Worm (Caenorhabditis elegans) whole organism, young adult: ENCODE measurements around the gene F35A5.2.

ENCODE experiments used
- B0019.2 ChIP-seq: fragments of 200-800 bp; sonication (Bioruptor generic); conservative IDR thresholded peaks from 2 replicates; pipeline ENCODE4 v1.3.6; 2022; ENCODE audit warnings: missing genetic modification reagents, missing genetic modification characterization, missing compliant biosample characterization
- B0035.1 ChIP-seq: sonication (generic microtip); optimal IDR thresholded peaks from 2 replicates; lab custom pipeline; 2016; ENCODE audit warnings: missing genetic modification characterization, mild to moderate bottlenecking, missing compliant biosample characterization, missing genotype, missing genetic modification reagents
- B0336.3 ChIP-seq: fragments of 200-800 bp; sonication (Bioruptor generic); IDR thresholded peaks from 2 replicates; pipeline ENCODE4 v1.3.6; 2022; ENCODE audit warnings: missing genetic modification characterization, missing compliant biosample characterization
- D2030.7 ChIP-seq: fragments of 200-800 bp; sonication (Bioruptor generic); IDR thresholded peaks from 2 replicates; pipeline ENCODE4 v1.3.6; 2022; ENCODE audit warnings: missing genetic modification reagents, missing genetic modification characterization, missing compliant biosample characterization
- F39B2.1 ChIP-seq: fragments of 200-800 bp; sonication (Bioruptor generic); IDR thresholded peaks from 2 replicates; pipeline ENCODE4 v1.3.6; 2022; ENCODE audit warnings: missing genetic modification reagents, missing genetic modification characterization, missing compliant biosample characterization
- F57C9.4 ChIP-seq: sonication (generic microtip); optimal IDR thresholded peaks from 2 replicates; lab custom pipeline; 2017; ENCODE audit warnings: mild to moderate bottlenecking, missing genetic modification characterization, missing compliant biosample characterization
- K11D2.4 ChIP-seq: fragments of 200-800 bp; sonication (Bioruptor generic); IDR thresholded peaks from 2 replicates; pipeline ENCODE4 v1.3.6; 2022; ENCODE audit warnings: missing genetic modification reagents, missing genetic modification characterization, missing compliant biosample characterization
- K12H6.12 ChIP-seq: fragments of 200-800 bp; sonication (Bioruptor generic); optimal IDR thresholded peaks from 2 replicates; lab custom pipeline; 2018; ENCODE audit warnings: mild to moderate bottlenecking, missing genetic modification characterization, missing compliant biosample characterization
- Y53G8AR.9 ChIP-seq: fragments of 200-800 bp; sonication (Bioruptor generic); conservative IDR thresholded peaks from 2 replicates; pipeline ENCODE4 v1.3.6; 2022; ENCODE audit warnings: missing genetic modification reagents, missing genetic modification characterization, missing compliant biosample characterization
- Y56A3A.18 ChIP-seq: fragments of 200-800 bp; sonication (Bioruptor generic); IDR thresholded peaks from 2 replicates; pipeline ENCODE4 v1.3.6; 2022; ENCODE audit warnings: missing genetic modification reagents, missing genetic modification characterization, missing compliant biosample characterization
- Y95B8A.8 ChIP-seq: fragments of 200-800 bp; sonication (Bioruptor generic); IDR thresholded peaks from 2 replicates; pipeline ENCODE4 v1.3.6; 2022; ENCODE audit warnings: missing genetic modification reagents, missing genetic modification characterization, missing compliant biosample characterization
- ama-1 ChIP-seq, 3 experiments: fragments of 150-350 bp in 1 of 3; sonication (generic microtip) in 2 of 3; optimal IDR thresholded peaks; 2 replicates each; lab custom pipeline; 2014 to 2018; ENCODE audit warnings: missing biosample characterization in 2 of 3, missing genetic modification characterization in 2 of 3, missing genetic modification reagents in 2 of 3
- attf-3 ChIP-seq: fragments of 200-800 bp; sonication (Bioruptor generic); conservative IDR thresholded peaks from 2 replicates; pipeline ENCODE4 v1.3.6; 2022; ENCODE audit warnings: missing genetic modification reagents, missing genetic modification characterization, missing compliant biosample characterization
- attf-5 ChIP-seq: fragments of 200-800 bp; sonication (Bioruptor generic); optimal IDR thresholded peaks from 2 replicates; lab custom pipeline; 2018; ENCODE audit warnings: mild to moderate bottlenecking, missing genetic modification characterization, missing compliant biosample characterization
- cebp-1 ChIP-seq, 2 experiments: fragments of 200-800 bp in 1 of 2; sonication (Bioruptor generic) in 1 of 2; sonication (generic microtip) in 1 of 2; IDR thresholded peaks in 1 of 2; optimal IDR thresholded peaks in 1 of 2; 2 replicates each; pipeline versions ENCODE4 v1.3.6 to Lab custom; 2017 to 2022; ENCODE audit warnings: missing compliant biosample characterization in 2 of 2, missing genetic modification characterization in 2 of 2, mild to moderate bottlenecking in 1 of 2, missing genetic modification reagents in 1 of 2, moderate library complexity in 1 of 2
- ceh-100 ChIP-seq: fragments of 200-800 bp; sonication (Bioruptor generic); IDR thresholded peaks from 2 replicates; pipeline ENCODE4 v1.3.6; 2022; ENCODE audit warnings: missing genetic modification reagents, missing genetic modification characterization, missing compliant biosample characterization
- ceh-27 ChIP-seq: fragments of 200-800 bp; sonication (Bioruptor generic); optimal IDR thresholded peaks from 2 replicates; lab custom pipeline; 2018; ENCODE audit warnings: mild to moderate bottlenecking, missing genetic modification characterization, moderate library complexity, missing compliant biosample characterization
- ceh-40 ChIP-seq: fragments of 200-800 bp; sonication (Bioruptor generic); IDR thresholded peaks from 2 replicates; pipeline ENCODE4 v1.3.6; 2022; ENCODE audit warnings: missing genetic modification characterization, missing compliant biosample characterization
- ceh-79 ChIP-seq: sonication (generic microtip); optimal IDR thresholded peaks from 2 replicates; lab custom pipeline; 2017; ENCODE audit warnings: mild to moderate bottlenecking, missing genetic modification characterization, missing compliant biosample characterization
- ceh-91 ChIP-seq: fragments of 200-800 bp; sonication (Bioruptor generic); IDR thresholded peaks from 2 replicates; pipeline ENCODE4 v1.3.6; 2022; ENCODE audit warnings: missing genetic modification reagents, missing genetic modification characterization, missing compliant biosample characterization
- die-1 ChIP-seq: sonication (generic microtip); optimal IDR thresholded peaks from 2 replicates; lab custom pipeline; 2016; ENCODE audit warnings: missing genotype, mild to moderate bottlenecking, missing genetic modification characterization, missing compliant biosample characterization
- efl-1 ChIP-seq: fragments of 150-350 bp; optimal IDR thresholded peaks from 2 replicates; lab custom pipeline; 2014; ENCODE audit warnings: missing biosample characterization, missing genetic modification reagents, missing genetic modification characterization
- egrh-3 ChIP-seq: fragments of 200-800 bp; sonication (Bioruptor generic); IDR thresholded peaks from 2 replicates; pipeline ENCODE4 v1.3.6; 2022; ENCODE audit warnings: missing genetic modification reagents, missing genetic modification characterization, missing compliant biosample characterization
- ets-4 ChIP-seq: fragments of 200-800 bp; sonication (Bioruptor generic); optimal IDR thresholded peaks from 2 replicates; lab custom pipeline; 2018; ENCODE audit warnings: mild to moderate bottlenecking, missing genetic modification characterization, missing compliant biosample characterization
- gei-17 ChIP-seq: fragments of 200-800 bp; sonication (Bioruptor generic); optimal IDR thresholded peaks from 2 replicates; lab custom pipeline; 2018; ENCODE audit warnings: mild to moderate bottlenecking, missing genetic modification characterization, missing compliant biosample characterization
- lin-40 ChIP-seq: sonication (generic microtip); optimal IDR thresholded peaks from 2 replicates; lab custom pipeline; 2016; ENCODE audit warnings: missing genetic modification characterization, mild to moderate bottlenecking, missing compliant biosample characterization, missing genotype, missing genetic modification reagents
- lir-1 ChIP-seq: fragments of 200-800 bp; sonication (Bioruptor generic); conservative IDR thresholded peaks from 2 replicates; pipeline ENCODE4 v1.3.6; 2022; ENCODE audit warnings: missing genetic modification reagents, missing genetic modification characterization, missing compliant biosample characterization
- madf-10 ChIP-seq: sonication (generic microtip); optimal IDR thresholded peaks from 2 replicates; lab custom pipeline; 2016; ENCODE audit warnings: mild to moderate bottlenecking, missing genetic modification characterization, missing compliant biosample characterization
- nhr-120 ChIP-seq: fragments of 200-800 bp; sonication (Bioruptor generic); IDR thresholded peaks from 2 replicates; pipeline ENCODE4 v1.3.6; 2022; ENCODE audit warnings: missing genetic modification characterization, missing compliant biosample characterization
- nhr-179 ChIP-seq: sonication (generic microtip); optimal IDR thresholded peaks from 2 replicates; lab custom pipeline; 2016; ENCODE audit warnings: mild to moderate bottlenecking, missing genetic modification characterization, missing compliant biosample characterization
- repo-1 ChIP-seq: sonication (generic microtip); optimal IDR thresholded peaks from 2 replicates; lab custom pipeline; 2017; ENCODE audit warnings: mild to moderate bottlenecking, missing genetic modification characterization, missing compliant biosample characterization
- snpc-4 ChIP-seq, 5 experiments: fragments of 150-350 bp in 1 of 5; sonication (generic microtip) in 4 of 5; optimal IDR thresholded peaks; 2 replicates each; lab custom pipeline; 2014 to 2018; ENCODE audit warnings: missing genetic modification characterization in 5 of 5, missing biosample characterization in 3 of 5, antibody characterized with exemption in 2 of 5, mild to moderate bottlenecking in 2 of 5, missing compliant biosample characterization in 2 of 5, missing genotype in 2 of 5, moderate library complexity in 2 of 5, missing genetic modification reagents in 1 of 5
- tbp1 ChIP-seq: fragments of 200-800 bp; sonication (Bioruptor generic); optimal IDR thresholded peaks from 2 replicates; lab custom pipeline; 2018; ENCODE audit warnings: mild to moderate bottlenecking, missing genetic modification characterization, missing compliant biosample characterization
- tbx-9 ChIP-seq: sonication (generic microtip); optimal IDR thresholded peaks from 2 replicates; lab custom pipeline; 2016; ENCODE audit warnings: borderline replicate concordance, missing genetic modification characterization, inconsistent platforms, missing compliant biosample characterization
- xnd-1 ChIP-seq: sonication (generic microtip); optimal IDR thresholded peaks from 2 replicates; lab custom pipeline; 2016; ENCODE audit warnings: missing genotype, missing genetic modification reagents, missing genetic modification characterization, missing compliant biosample characterization
- ztf-18 ChIP-seq: sonication (generic microtip); optimal IDR thresholded peaks from 2 replicates; lab custom pipeline; 2016; ENCODE audit warnings: missing genotype, mild to moderate bottlenecking, missing genetic modification characterization, missing compliant biosample characterization

The F35A5.2 gene

DNA sequence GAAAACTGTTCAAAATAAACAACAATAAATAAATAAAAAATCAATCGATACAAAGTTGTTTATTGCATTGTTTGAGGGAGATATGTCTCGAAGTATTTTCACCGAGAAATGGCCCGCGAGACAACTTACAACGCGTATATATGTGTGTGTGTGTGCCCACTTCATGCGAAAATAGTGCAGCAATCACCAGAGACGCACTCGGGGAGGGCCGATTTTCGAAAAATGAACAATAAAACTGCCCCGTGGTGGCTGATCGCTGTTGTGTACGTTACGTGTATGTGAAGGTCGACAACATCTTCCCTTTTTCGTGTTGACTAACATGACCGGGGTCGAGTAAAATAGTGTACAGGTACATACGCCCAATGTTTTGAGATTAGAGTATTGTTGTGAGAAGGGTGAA, 16.5 kb upstream of the F35A5.2 start:
- no peak for TF ChIP-seq F57C9.4
- no peak for TF ChIP-seq lir-1 (GFP tag; lab: Robert Waterston, UW)
- TF ChIP-seq attf-3 = no peak
- TF ChIP-seq ceh-40 (GFP tag; lab: Robert Waterston, UW) = no peak
- no peak for TF ChIP-seq repo-1 (tag; lab: Kevin White, UChicago)
- 0 out of 2 replicates have a peak, but pooled peaks have one; percentile 36 for TF ChIP-seq K11D2.4
- TF ChIP-seq Y53G8AR.9 (GFP tag; lab: Robert Waterston, UW) = no peak
- no peak for TF ChIP-seq cebp-1 (GFP tag; IDR thresholded peaks at IDR 0.05; lab: Robert Waterston, UW)
- peak; percentile 38 for TF ChIP-seq cebp-1 (tag; optimal IDR thresholded peaks at IDR 0.05; lab: Kevin White, UChicago)
- no peak for TF ChIP-seq nhr-120 (GFP tag; lab: Robert Waterston, UW)
- no peak for TF ChIP-seq gei-17
- no peak for TF ChIP-seq Y56A3A.18 (GFP tag; lab: Robert Waterston, UW)
- TF ChIP-seq attf-5 (GFP tag; lab: Kevin White, UChicago) = no peak
- no peak for TF ChIP-seq madf-10 (tag; lab: Kevin White, UChicago)
- no peak for TF ChIP-seq B0035.1 (tag; lab: Kevin White, UChicago)
- TF ChIP-seq die-1 = peak; percentile 0
- TF ChIP-seq B0019.2 (GFP tag; lab: Robert Waterston, UW) = no peak
- TF ChIP-seq ama-1 (optimal IDR thresholded peaks at IDR 0.05; lab: Kevin White, UChicago) = peak; percentile 16
- TF ChIP-seq ama-1 (GFP tag; optimal IDR thresholded peaks at IDR 0.05; lab: Kevin White, UChicago) = no peak
- no peak for TF ChIP-seq ceh-79 (tag; lab: Kevin White, UChicago)
- no peak for TF ChIP-seq snpc-4 (GFP tag; optimal IDR thresholded peaks at IDR 0.05; lab: Kevin White, UChicago)
- peak in 1 of 4 experiments; percentile 1 for TF ChIP-seq snpc-4 (tag; optimal IDR thresholded peaks at IDR 0.05; lab: Kevin White, UChicago)
- TF ChIP-seq Y95B8A.8 (GFP tag; lab: Robert Waterston, UW) = no peak
- no peak for TF ChIP-seq ceh-91 (GFP tag; lab: Robert Waterston, UW)
- TF ChIP-seq ceh-27 (GFP tag; lab: Kevin White, UChicago) = peak; percentile 44
- TF ChIP-seq efl-1 (GFP tag; lab: Kevin White, UChicago) = no peak
- peak; percentile 26 for TF ChIP-seq K12H6.12 (tag; lab: Kevin White, UChicago)
- TF ChIP-seq D2030.7 (GFP tag; lab: Robert Waterston, UW) = no peak
- TF ChIP-seq lin-40 (tag; lab: Kevin White, UChicago) = peak; percentile 71
- no peak for TF ChIP-seq ets-4 (GFP tag; lab: Kevin White, UChicago)
- TF ChIP-seq tbx-9 (tag; lab: Kevin White, UChicago) = no peak

- TF ChIP-seq xnd-1 (tag; lab: Kevin White, UChicago) (no peak), B0336.3 (GFP tag; lab: Robert Waterston, UW) (no peak), madf-10 (tag; lab: Kevin White, UChicago) (no peak), nhr-179 (no peak), attf-5 (GFP tag; lab: Kevin White, UChicago) (no peak), ztf-18 (tag; lab: Kevin White, UChicago) (no peak), tbp1 (GFP tag; lab: Kevin White, UChicago) (no peak), F57C9.4 (no peak), F39B2.1 (GFP tag; lab: Robert Waterston, UW) (no peak), B0019.2 (GFP tag; lab: Robert Waterston, UW) (no peak), Y53G8AR.9 (GFP tag; lab: Robert Waterston, UW) (no peak), ceh-100 (GFP tag; lab: Robert Waterston, UW) (no peak), Y95B8A.8 (GFP tag; lab: Robert Waterston, UW) (no peak), egrh-3 (no peak), attf-3 (no peak), gei-17 (no peak)
These were observed 13.8 kb upstream of the F35A5.2 start for ce11 chrX:3791098-3791497.
